Worm (Caenorhabditis elegans) whole organism, L4 larva: ENCODE data around the gene F08G2.5.

ENCODE experiments used
- F10B5.3 ChIP-seq: sonication (generic microtip); optimal IDR thresholded peaks from 2 replicates; lab custom pipeline; 2016; ENCODE audit warnings: mild to moderate bottlenecking, missing genetic modification characterization, missing compliant biosample characterization
- T26A8.4 ChIP-seq: fragments of 200-800 bp; sonication (Bioruptor generic); IDR thresholded peaks from 2 replicates; pipeline ENCODE4 v1.3.6; 2022; ENCODE audit warnings: missing genetic modification characterization, missing compliant biosample characterization
- Y48G9A.11 ChIP-seq: fragments of 200-800 bp; sonication (Bioruptor generic); IDR thresholded peaks from 2 replicates; pipeline ENCODE4 v1.3.6; 2022; ENCODE audit warnings: missing genetic modification reagents, missing genetic modification characterization, missing compliant biosample characterization
- Y75B8A.6 ChIP-seq: fragments of 200-800 bp; sonication (Bioruptor generic); IDR thresholded peaks from 2 replicates; pipeline ENCODE4 v1.3.6; 2022; ENCODE audit warnings: missing genetic modification reagents, missing genetic modification characterization, missing compliant biosample characterization
- ZK337.2 ChIP-seq: fragments of 200-800 bp; sonication (Bioruptor generic); IDR thresholded peaks from 2 replicates; pipeline ENCODE4 v1.3.6; 2022; ENCODE audit warnings: missing genetic modification reagents, missing genetic modification characterization, missing compliant biosample characterization
- aha-1 ChIP-seq: fragments of 150-350 bp; peaks from one replicate; lab custom pipeline; 2014; ENCODE audit warnings: missing biosample characterization, missing genetic modification characterization
- aly-2 ChIP-seq: sonication (generic microtip); optimal IDR thresholded peaks from 2 replicates; lab custom pipeline; 2018; ENCODE audit warnings: missing biosample characterization, missing genetic modification characterization
- ceh-20 ChIP-seq: fragments of 200-800 bp; sonication (Bioruptor generic); IDR thresholded peaks from 2 replicates; pipeline ENCODE4 v1.3.6; 2022; ENCODE audit warnings: missing genetic modification reagents, missing genetic modification characterization, missing compliant biosample characterization
- ceh-28 ChIP-seq: fragments of 150-350 bp; optimal IDR thresholded peaks from 2 replicates; lab custom pipeline; 2014; ENCODE audit warnings: missing biosample characterization, missing genetic modification reagents, missing genetic modification characterization
- ceh-62 ChIP-seq: sonication (generic microtip); optimal IDR thresholded peaks from 2 replicates; lab custom pipeline; 2017; ENCODE audit warnings: missing biosample characterization, missing genetic modification characterization
- ces-1 ChIP-seq: fragments of 150-350 bp; sonication (generic microtip); optimal IDR thresholded peaks from 4 replicates; lab custom pipeline; 2014; ENCODE audit warnings: missing biosample characterization, missing genetic modification reagents, missing genetic modification characterization
- daf-16 ChIP-seq, 3 experiments: sonication (generic microtip); optimal IDR thresholded peaks; 2 replicates each; lab custom pipeline; 2016 to 2017; ENCODE audit warnings: missing genetic modification characterization in 3 of 3, missing genetic modification reagents in 3 of 3, mild to moderate bottlenecking in 2 of 3, missing compliant biosample characterization in 2 of 3, missing biosample characterization in 1 of 3, moderate library complexity in 1 of 3
- daf-19 ChIP-seq: fragments of 200-800 bp; sonication (Bioruptor generic); conservative IDR thresholded peaks from 2 replicates; pipeline ENCODE4 v1.3.6; 2022; ENCODE audit warnings: missing genetic modification characterization, missing compliant biosample characterization
- dmd-6 ChIP-seq: fragments of 200-800 bp; sonication (Bioruptor generic); IDR thresholded peaks from 2 replicates; pipeline ENCODE4 v1.3.6; 2022; ENCODE audit warnings: missing genetic modification reagents, missing genetic modification characterization, missing compliant biosample characterization
- dpl-1 ChIP-seq: fragments of 150-350 bp; optimal IDR thresholded peaks from 2 replicates; lab custom pipeline; 2014; ENCODE audit warnings: missing biosample characterization, missing genetic modification reagents, missing genetic modification characterization
- egl-43 ChIP-seq: fragments of 200-800 bp; sonication (Bioruptor generic); IDR thresholded peaks from 2 replicates; pipeline ENCODE4 v1.3.6; 2022; ENCODE audit warnings: missing genetic modification reagents, missing genetic modification characterization, missing compliant biosample characterization
- fkh-10 ChIP-seq: fragments of 150-350 bp; optimal IDR thresholded peaks from 2 replicates; lab custom pipeline; 2014; ENCODE audit warnings: missing biosample characterization, missing genetic modification reagents, missing genetic modification characterization
- gei-8 ChIP-seq: fragments of 200-800 bp; sonication (Bioruptor generic); optimal IDR thresholded peaks from 2 replicates; lab custom pipeline; 2018; ENCODE audit warnings: mild to moderate bottlenecking, missing genetic modification characterization, missing compliant biosample characterization
- hlh-30 ChIP-seq: sonication (generic microtip); optimal IDR thresholded peaks from 2 replicates; lab custom pipeline; 2017; ENCODE audit warnings: antibody characterized with exemption, mild to moderate bottlenecking, missing genetic modification characterization, missing compliant biosample characterization; ENCODE audit not compliant: insufficient read depth
- lim-7 ChIP-seq: fragments of 200-800 bp; sonication (Bioruptor generic); IDR thresholded peaks from 2 replicates; pipeline ENCODE4 v1.3.6; 2022; ENCODE audit warnings: missing genetic modification characterization, missing compliant biosample characterization
- lsy-2 ChIP-seq, 2 experiments: fragments of 150-350 bp in 1 of 2; sonication (generic microtip) in 1 of 2; optimal IDR thresholded peaks; 2 replicates each; lab custom pipeline; 2014 to 2017; ENCODE audit warnings: missing biosample characterization in 2 of 2, missing genetic modification characterization in 2 of 2
- mdt-29 ChIP-seq: fragments of 200-800 bp; sonication (Bioruptor generic); IDR thresholded peaks from 2 replicates; pipeline ENCODE4 v1.3.6; 2022; ENCODE audit warnings: missing genetic modification reagents, missing genetic modification characterization, missing compliant biosample characterization
- mxl-2 ChIP-seq: fragments of 200-800 bp; sonication (Bioruptor generic); conservative IDR thresholded peaks from 2 replicates; pipeline ENCODE4 v1.3.6; 2022; ENCODE audit warnings: missing genetic modification reagents, missing genetic modification characterization, missing compliant biosample characterization
- nhr-28 ChIP-seq: fragments of 150-350 bp; optimal IDR thresholded peaks from 2 replicates; lab custom pipeline; 2014; ENCODE audit warnings: missing biosample characterization, missing genetic modification characterization
- nhr-41 ChIP-seq: fragments of 200-800 bp; sonication (Bioruptor generic); IDR thresholded peaks from 2 replicates; pipeline ENCODE4 v1.3.6; 2022; ENCODE audit warnings: missing genetic modification reagents, missing genetic modification characterization, missing compliant biosample characterization
- nhr-42 ChIP-seq: fragments of 200-800 bp; sonication (Bioruptor generic); IDR thresholded peaks from 2 replicates; pipeline ENCODE4 v1.3.6; 2022; ENCODE audit warnings: missing genetic modification characterization, missing compliant biosample characterization
- nhr-77 ChIP-seq: fragments of 150-350 bp; optimal IDR thresholded peaks from 2 replicates; lab custom pipeline; 2014; ENCODE audit warnings: missing biosample characterization, missing genetic modification characterization
- pha-4 ChIP-seq, 2 experiments: fragments of 150-350 bp in 1 of 2; fragments of 200-800 bp in 1 of 2; sonication (Bioruptor generic) in 1 of 2; IDR thresholded peaks in 1 of 2; optimal IDR thresholded peaks in 1 of 2; 2 replicates each; pipeline versions ENCODE4 v1.3.6 to Lab custom; 2014 to 2022; ENCODE audit warnings: missing genetic modification characterization in 2 of 2, missing genetic modification reagents in 2 of 2, missing biosample characterization in 1 of 2, missing compliant biosample characterization in 1 of 2
- php-3 ChIP-seq: fragments of 200-800 bp; sonication (Bioruptor generic); IDR thresholded peaks from 2 replicates; pipeline ENCODE4 v1.3.6; 2022; ENCODE audit warnings: missing genetic modification reagents, missing genetic modification characterization, missing compliant biosample characterization
- sdz-12 ChIP-seq: fragments of 200-800 bp; sonication (Bioruptor generic); optimal IDR thresholded peaks from 2 replicates; lab custom pipeline; 2018; ENCODE audit warnings: mild to moderate bottlenecking, missing genetic modification characterization, missing compliant biosample characterization
- set-16 ChIP-seq: fragments of 200-800 bp; sonication (Bioruptor generic); IDR thresholded peaks from 2 replicates; pipeline ENCODE4 v1.3.6; 2022; ENCODE audit warnings: missing genetic modification reagents, missing genetic modification characterization, missing compliant biosample characterization
- snpc-1.2 ChIP-seq: fragments of 200-800 bp; sonication (Bioruptor generic); IDR thresholded peaks from 2 replicates; pipeline ENCODE4 v1.3.6; 2022; ENCODE audit warnings: missing genetic modification reagents, missing genetic modification characterization, missing compliant biosample characterization
- spr-1 ChIP-seq: sonication (generic microtip); optimal IDR thresholded peaks from 2 replicates; lab custom pipeline; 2016; ENCODE audit warnings: mild to moderate bottlenecking, missing genetic modification characterization, missing compliant biosample characterization
- spr-3 ChIP-seq: fragments of 200-800 bp; sonication (Bioruptor generic); optimal IDR thresholded peaks from 2 replicates; lab custom pipeline; 2018; ENCODE audit warnings: mild to moderate bottlenecking, missing genetic modification characterization, missing compliant biosample characterization
- unc-130 ChIP-seq: sonication (generic microtip); optimal IDR thresholded peaks from 2 replicates; lab custom pipeline; 2016; ENCODE audit warnings: missing genetic modification reagents, missing genetic modification characterization, missing compliant biosample characterization
- unc-62 ChIP-seq, 3 experiments: fragments of 150-350 bp in 1 of 3; sonication (generic microtip); optimal IDR thresholded peaks in 2 of 3; peaks in 1 of 3; 1 replicate in 1 of 3; 2 replicates in 2 of 3; lab custom pipeline; 2014 to 2017; ENCODE audit warnings: missing biosample characterization in 3 of 3, missing genetic modification characterization in 3 of 3, missing genetic modification reagents in 3 of 3, missing genotype in 1 of 3
- zfp-3 ChIP-seq: fragments of 200-800 bp; sonication (Bioruptor generic); conservative IDR thresholded peaks from 2 replicates; pipeline ENCODE4 v1.3.6; 2022; ENCODE audit warnings: missing genetic modification reagents, missing genetic modification characterization, missing compliant biosample characterization
- zip-11 ChIP-seq: fragments of 200-800 bp; sonication (Bioruptor generic); IDR thresholded peaks from 2 replicates; pipeline ENCODE4 v1.3.6; 2022; ENCODE audit warnings: missing genetic modification characterization, missing compliant biosample characterization
- zip-2 ChIP-seq: fragments of 150-350 bp; optimal IDR thresholded peaks from 2 replicates; lab custom pipeline; 2014; ENCODE audit warnings: missing biosample characterization, missing genetic modification characterization

The F08G2.5 gene

DNA sequence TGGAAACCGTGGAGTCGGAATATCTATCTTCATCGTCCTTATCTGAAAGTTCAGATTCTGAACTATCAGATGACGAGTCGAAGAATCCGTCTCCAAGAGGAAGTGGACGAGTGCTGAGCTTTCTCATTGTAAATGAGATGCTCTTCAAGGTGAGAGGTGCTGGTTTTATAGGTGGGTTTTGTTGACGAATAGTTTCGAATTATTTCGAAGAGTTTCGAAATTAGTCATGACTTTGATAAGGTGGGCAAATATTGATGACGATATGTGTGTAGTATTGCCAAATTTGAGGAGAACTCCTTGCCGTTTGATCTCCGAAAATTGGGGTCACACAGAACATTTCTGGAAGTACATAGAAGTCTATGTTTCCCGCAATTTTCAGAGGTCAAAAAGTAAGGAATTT is at the start of gene F08G2.5:
TSS of gene F08G2.5 (minus strand) at position 127 of the 400 bp plus-strand sequence.
- TF ChIP-seq nhr-28 (tag; lab: Kevin White, UChicago), result peak; percentile 9
- TF ChIP-seq ces-1 (GFP tag; lab: Kevin White, UChicago), result no peak
- TF ChIP-seq ceh-62, result no peak
- TF ChIP-seq php-3 (GFP tag; lab: Robert Waterston, UW), result no peak
- no peak for TF ChIP-seq ceh-28
- TF ChIP-seq daf-16 (GFP tag; optimal IDR thresholded peaks at IDR 0.05; lab: Kevin White, UChicago), result no peak
- TF ChIP-seq daf-16 (tag; optimal IDR thresholded peaks at IDR 0.05; lab: Kevin White, UChicago), result peak; percentile 70

- TF ChIP-seq nhr-41 (GFP tag; lab: Robert Waterston, UW), result no peak
- peak in 1 of 2 experiments; percentile 77 for TF ChIP-seq unc-62 (GFP tag; optimal IDR thresholded peaks at IDR 0.05 in 1 of 2; lab: Kevin White, UChicago)
- no peak for TF ChIP-seq unc-62 (tag; optimal IDR thresholded peaks at IDR 0.05; lab: Kevin White, UChicago)
- TF ChIP-seq nhr-77 (tag; lab: Kevin White, UChicago), result no peak
- no peak for TF ChIP-seq gei-8 (GFP tag; lab: Kevin White, UChicago)
Observed at ce11 chrII:13882405-13882804, 49.0 kb upstream of the F08G2.5 start, which contains the start of gene hda-10. TSS of gene hda-10 (plus strand) at chrII:13882705.

- TF ChIP-seq nhr-42 (GFP tag; lab: Robert Waterston, UW) (no peak), nhr-41 (GFP tag; lab: Robert Waterston, UW) (no peak), set-16 (GFP tag; lab: Robert Waterston, UW) (peak; percentile 79), zfp-3 (no peak)
Observed at ce11 chrII:13879589-13879988, 46.2 kb upstream of the F08G2.5 start.

- peak; percentile 88 for TF ChIP-seq aha-1 (tag; lab: Kevin White, UChicago)
- TF ChIP-seq F10B5.3 (tag; lab: Kevin White, UChicago), result no peak
- TF ChIP-seq set-16 (GFP tag; lab: Robert Waterston, UW), result peak; percentile 64
- TF ChIP-seq egl-43, result 0 out of 2 replicates have a peak, but pooled peaks have one; percentile 61
- TF ChIP-seq, all 104 proteins: peak for 3
Observed at ce11 chrII:13877994-13878393, 44.6 kb upstream of the F08G2.5 start.

- no peak for TF ChIP-seq Y75B8A.6 (GFP tag; lab: Robert Waterston, UW)
- no peak for TF ChIP-seq ZK337.2
- no peak for TF ChIP-seq spr-3 (GFP tag; lab: Kevin White, UChicago)
- TF ChIP-seq Y48G9A.11, result no peak
- no peak for TF ChIP-seq spr-1 (tag; lab: Kevin White, UChicago)
- TF ChIP-seq ceh-20, result no peak
- TF ChIP-seq snpc-1.2 (GFP tag; lab: Robert Waterston, UW), result no peak
Observed at ce11 chrII:13875734-13876133, 42.3 kb upstream of the F08G2.5 start, which contains the start of gene ing-3. TSS of gene ing-3 (plus strand) at chrII:13876034.

DNA sequence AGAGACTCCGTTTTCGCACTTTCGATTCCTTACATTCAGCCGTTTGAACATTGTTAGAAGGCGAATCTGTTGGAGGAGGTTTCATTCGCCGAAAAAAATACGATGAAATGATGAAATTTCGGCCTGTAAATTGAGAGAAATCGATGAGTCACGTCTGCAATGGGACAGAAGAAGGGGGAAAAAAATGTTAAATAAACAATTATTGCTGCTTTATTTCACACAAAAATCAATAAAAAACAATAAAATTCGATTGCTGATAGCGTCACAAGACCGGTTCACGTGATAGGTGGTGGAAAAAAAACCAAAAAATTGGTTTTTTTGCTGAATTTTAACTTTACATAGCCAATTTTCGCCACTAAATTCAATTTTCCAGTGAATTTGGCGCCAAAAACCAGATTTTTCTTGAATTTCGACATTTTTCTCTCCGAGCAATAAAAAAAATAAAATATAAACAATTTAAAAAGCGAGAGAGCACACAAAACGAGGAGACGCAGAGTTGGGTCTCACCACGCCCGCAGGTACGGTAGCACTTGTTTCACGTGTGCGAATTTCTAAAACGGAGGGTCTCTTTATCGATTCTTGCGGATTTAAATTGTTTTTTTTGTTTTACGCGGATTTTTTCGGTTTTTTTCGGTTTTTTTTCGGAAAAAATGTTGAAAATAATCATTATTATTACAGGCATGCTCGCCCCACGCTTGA is 38.9 kb upstream of the F08G2.5 start, which contains the start of the genes cup-14 and ndub-8:
TSS of gene cup-14 (minus strand) at position 51 of the 699 bp plus-strand sequence.
TSS of gene ndub-8 (plus strand) at position 679 of the 699 bp plus-strand sequence.
- TF ChIP-seq pha-4 (GFP tag; IDR thresholded peaks at IDR 0.05; lab: Robert Waterston, UW) (peak; percentile 71), pha-4 (tag; optimal IDR thresholded peaks at IDR 0.05; lab: Kevin White, UChicago) (peak; percentile 24), gei-8 (GFP tag; lab: Kevin White, UChicago) (no peak), hlh-30 (tag; lab: Kevin White, UChicago) (peak; percentile 98), sdz-12 (GFP tag; lab: Kevin White, UChicago) (no peak), daf-19 (no peak), mdt-29 (no peak), Y48G9A.11 (no peak), dpl-1 (GFP tag; lab: Kevin White, UChicago) (peak; percentile 86), unc-130 (GFP tag; lab: Kevin White, UChicago) (peak; percentile 82), dmd-6 (GFP tag; lab: Robert Waterston, UW) (peak; percentile 25; the same call in 1 of the 2 replicates), lsy-2 (tag; optimal IDR thresholded peaks at IDR 0.05; lab: Kevin White, UChicago) (peak; percentile 98 to 100), zip-2 (tag; lab: Kevin White, UChicago) (no peak), Y75B8A.6 (GFP tag; lab: Robert Waterston, UW) (no peak), aly-2 (no peak), lim-7 (GFP tag; lab: Robert Waterston, UW) (no peak), T26A8.4 (GFP tag; lab: Robert Waterston, UW) (peak; percentile 82), fkh-10 (GFP tag; lab: Kevin White, UChicago) (peak; percentile 87), mxl-2 (GFP tag; lab: Robert Waterston, UW) (no peak), zip-11 (GFP tag; lab: Robert Waterston, UW) (no peak)
